Worm (Caenorhabditis elegans): ENCODE data around the gene K09E9.4.

ce11 chrX:15630790-15631204 is 557 bp upstream of the K09E9.4 start:
- TF ChIP-seq ztf-29 (GFP tag; IDR thresholded peaks at IDR 0.05) (no peak), ref-1 (GFP tag; conservative IDR thresholded peaks at IDR 0.05) (no peak)

Measured in whole organism, midembryonic.